Fruit fly (Drosophila melanogaster) whole organism, embryonic: ENCODE results near the gene Vha16-3.

Source experiments
- ATbp ChIP-seq: fragments of 200-800 bp; sonication (Bioruptor generic); optimal IDR thresholded peaks from 2 replicates; lab custom pipeline; 2017; ENCODE audit warnings: missing biosample characterization, mild to moderate bottlenecking, missing genetic modification characterization, missing genetic modification reagents
- Ada2b ChIP-seq: fragments of 200-800 bp; sonication (Bioruptor generic); IDR thresholded peaks from 2 replicates; pipeline ENCODE4 v1.3.6; 2022; ENCODE audit warnings: missing biosample characterization, missing genetic modification characterization
- CG10147 ChIP-seq: fragments of 200-800 bp; sonication (Bioruptor generic); optimal IDR thresholded peaks from 2 replicates; lab custom pipeline; 2019; ENCODE audit warnings: missing biosample characterization, mild to moderate bottlenecking, missing genetic modification characterization, moderate library complexity
- CG10267 ChIP-seq: fragments of 200-800 bp; sonication (Bioruptor generic); optimal IDR thresholded peaks from 2 replicates; lab custom pipeline; 2018; ENCODE audit warnings: missing biosample characterization, mild to moderate bottlenecking, missing genetic modification characterization, moderate library complexity
- CG13894 ChIP-seq: fragments of 200-800 bp; sonication (Bioruptor generic); optimal IDR thresholded peaks from 3 replicates; lab custom pipeline; 2018; ENCODE audit warnings: missing biosample characterization, mild to moderate bottlenecking, missing genetic modification characterization, moderate library complexity
- CG14441 ChIP-seq: fragments of 200-800 bp; sonication (Bioruptor generic); IDR thresholded peaks from 2 replicates; pipeline ENCODE4 v1.3.6; 2022; ENCODE audit warnings: missing biosample characterization, missing genetic modification characterization
- CG17359 ChIP-seq: fragments of 200-800 bp; sonication (Bioruptor generic); optimal IDR thresholded peaks from 3 replicates; lab custom pipeline; 2018; ENCODE audit warnings: missing biosample characterization, mild to moderate bottlenecking, missing genetic modification characterization, moderate library complexity
- CG17361 ChIP-seq: fragments of 200-800 bp; sonication (Bioruptor generic); IDR thresholded peaks from 3 replicates; pipeline ENCODE4 v1.3.6; 2022; ENCODE audit warnings: missing biosample characterization, missing genetic modification characterization
- CG2120 ChIP-seq: fragments of 200-800 bp; sonication (Bioruptor generic); optimal IDR thresholded peaks from 3 replicates; lab custom pipeline; 2016; ENCODE audit warnings: missing biosample characterization, missing genetic modification characterization
- CG2712 ChIP-seq: fragments of 200-800 bp; optimal IDR thresholded peaks from 3 replicates; lab custom pipeline; 2019; ENCODE audit warnings: missing biosample characterization, mild to moderate bottlenecking, missing genetic modification characterization, moderate library complexity
- CG32772 ChIP-seq: fragments of 200-800 bp; sonication (Bioruptor generic); IDR thresholded peaks from 2 replicates; pipeline ENCODE4 v1.3.6; 2022; ENCODE audit warnings: missing biosample characterization, missing genetic modification characterization
- CG4328 ChIP-seq: fragments of 200-800 bp; sonication (Bioruptor generic); optimal IDR thresholded peaks from 3 replicates; lab custom pipeline; 2017; ENCODE audit warnings: missing biosample characterization, missing genetic modification reagents, missing genetic modification characterization
- CG4424 ChIP-seq: fragments of 200-800 bp; sonication (Bioruptor generic); optimal IDR thresholded peaks from 3 replicates; lab custom pipeline; 2016; ENCODE audit warnings: missing biosample characterization, missing genetic modification characterization
- E2f1 ChIP-seq: fragments of 200-800 bp; sonication (Bioruptor generic); IDR thresholded peaks from 2 replicates; pipeline ENCODE4 v1.3.6; 2022; ENCODE audit warnings: missing biosample characterization, missing genetic modification characterization
- E2f2 ChIP-seq: fragments of 200-800 bp; sonication (Bioruptor generic); IDR thresholded peaks from 2 replicates; pipeline ENCODE4 v1.3.6; 2022; ENCODE audit warnings: missing biosample characterization, missing genetic modification characterization
- Ets65A ChIP-seq: fragments of 200-800 bp; sonication (Bioruptor generic); peaks from one replicate; lab custom pipeline; 2016; ENCODE audit warnings: missing biosample characterization, missing genetic modification characterization
- Meics ChIP-seq: fragments of 200-800 bp; sonication (Bioruptor generic); optimal IDR thresholded peaks from 2 replicates; lab custom pipeline; 2017; ENCODE audit warnings: missing biosample characterization, mild to moderate bottlenecking, missing genetic modification characterization
- Oaz ChIP-seq: fragments of 200-800 bp; sonication (Bioruptor generic); IDR thresholded peaks from 2 replicates; pipeline ENCODE4 v1.3.6; 2022; ENCODE audit warnings: missing biosample characterization, missing genetic modification characterization
- PHDP ChIP-seq: fragments of 200-800 bp; sonication (Bioruptor generic); optimal IDR thresholded peaks from 3 replicates; lab custom pipeline; 2018; ENCODE audit warnings: missing biosample characterization, mild to moderate bottlenecking, missing genetic modification characterization, moderate library complexity
- Ptx1 ChIP-seq: fragments of 200-800 bp; sonication (Bioruptor generic); IDR thresholded peaks from 2 replicates; pipeline ENCODE4 v1.3.6; 2022; ENCODE audit warnings: missing biosample characterization, missing genetic modification characterization
- Sox102F ChIP-seq: fragments of 200-800 bp; sonication (Bioruptor generic); optimal IDR thresholded peaks from 2 replicates; lab custom pipeline; 2018; ENCODE audit warnings: missing biosample characterization, mild to moderate bottlenecking, missing genetic modification characterization, moderate library complexity
- Ssrp ChIP-seq: fragments of 200-800 bp; sonication (Bioruptor generic); optimal IDR thresholded peaks from 2 replicates; lab custom pipeline; 2018; ENCODE audit warnings: missing biosample characterization, mild to moderate bottlenecking, missing genetic modification characterization, moderate library complexity
- ase ChIP-seq: fragments of 200-800 bp; sonication (Bioruptor generic); IDR thresholded peaks from 3 replicates; pipeline ENCODE4 v1.3.6; 2022; ENCODE audit warnings: missing biosample characterization, missing genetic modification characterization
- bsh ChIP-seq, 2 experiments: fragments of 200-800 bp; sonication (Bioruptor generic); optimal IDR thresholded peaks; 2 replicates each; lab custom pipeline; 2017 to 2018; ENCODE audit warnings: mild to moderate bottlenecking in 2 of 2, missing biosample characterization in 2 of 2, missing genetic modification characterization in 2 of 2, moderate library complexity in 1 of 2
- cato ChIP-seq: fragments of 200-800 bp; sonication (Bioruptor generic); optimal IDR thresholded peaks from 2 replicates; lab custom pipeline; 2016; ENCODE audit warnings: missing biosample characterization, missing genetic modification characterization, borderline replicate concordance
- chif ChIP-seq, 2 experiments: fragments of 200-800 bp; sonication (Bioruptor generic); optimal IDR thresholded peaks; 3 replicates each; lab custom pipeline; 2016; ENCODE audit warnings: missing biosample characterization in 2 of 2, missing genetic modification characterization in 2 of 2
- dmrt11E ChIP-seq: fragments of 200-800 bp; sonication (Bioruptor generic); optimal IDR thresholded peaks from 3 replicates; lab custom pipeline; 2018; ENCODE audit warnings: missing biosample characterization, mild to moderate bottlenecking, missing genetic modification characterization, moderate library complexity
- ems ChIP-seq: fragments of 200-800 bp; sonication (Bioruptor generic); optimal IDR thresholded peaks from 3 replicates; lab custom pipeline; 2016; ENCODE audit warnings: missing biosample characterization, missing genetic modification characterization
- eve ChIP-seq, 2 experiments: fragments of >200 bp; optimal IDR thresholded peaks; 2 replicates each; lab custom pipeline; 2017; ENCODE audit warnings: missing biosample characterization in 2 of 2, missing genetic modification characterization in 2 of 2
- fd102C ChIP-seq: fragments of 200-800 bp; sonication (Bioruptor generic); optimal IDR thresholded peaks from 2 replicates; lab custom pipeline; 2018; ENCODE audit warnings: missing biosample characterization, mild to moderate bottlenecking, missing genetic modification characterization, moderate library complexity
- hkb ChIP-seq, 2 experiments: fragments of 200-800 bp in 1 of 2; fragments of >200 bp in 1 of 2; sonication (Bioruptor generic) in 1 of 2; IDR thresholded peaks in 1 of 2; optimal IDR thresholded peaks in 1 of 2; 2 replicates each; pipeline versions ENCODE4 v1.3.6 to Lab custom; 2017 to 2022; ENCODE audit warnings: missing biosample characterization in 1 of 2, missing genetic modification characterization in 1 of 2
- knrl ChIP-seq: fragments of 200-800 bp; sonication (Bioruptor generic); IDR thresholded peaks from 3 replicates; pipeline ENCODE4 v1.3.6; 2022; ENCODE audit warnings: missing biosample characterization, missing genetic modification characterization; ENCODE audit not compliant: partially characterized antibody
- lmd ChIP-seq: fragments of 200-800 bp; sonication (Bioruptor generic); IDR thresholded peaks from 2 replicates; pipeline ENCODE4 v1.3.6; 2022; ENCODE audit warnings: missing biosample characterization, missing genetic modification characterization
- otp ChIP-seq: fragments of 200-800 bp; sonication (Bioruptor generic); IDR thresholded peaks from 3 replicates; pipeline ENCODE4, ENCODE4 v1.3.6; 2022; ENCODE audit warnings: missing biosample characterization, missing genetic modification characterization
- prd ChIP-seq, 3 experiments: fragments of >200 bp in 2 of 3; fragments of 200-800 bp in 1 of 3; sonication (Bioruptor generic) in 1 of 3; optimal IDR thresholded peaks in 2 of 3; IDR thresholded peaks in 1 of 3; 2 replicates in 2 of 3; 3 replicates in 1 of 3; pipeline versions ENCODE4 v1.3.6 to Lab custom; 2017 to 2022; ENCODE audit warnings: missing biosample characterization in 1 of 3, missing genetic modification characterization in 1 of 3
- sd ChIP-seq: fragments of 200-800 bp; sonication (Bioruptor generic); optimal IDR thresholded peaks from 3 replicates; lab custom pipeline; 2018; ENCODE audit warnings: missing biosample characterization, mild to moderate bottlenecking, missing genetic modification characterization, moderate library complexity
- sens ChIP-seq: fragments of 200-800 bp; sonication (Bioruptor generic); peaks from one replicate; lab custom pipeline; 2016; ENCODE audit warnings: missing biosample characterization, missing genetic modification characterization
- so ChIP-seq: fragments of 200-800 bp; sonication (Bioruptor generic); IDR thresholded peaks from 3 replicates; pipeline ENCODE4 v1.3.6; 2022; ENCODE audit warnings: missing biosample characterization, missing genetic modification characterization
- stc ChIP-seq: fragments of 200-800 bp; sonication (Bioruptor generic); IDR thresholded peaks from 2 replicates; pipeline ENCODE4 v1.3.6; 2022; ENCODE audit warnings: missing biosample characterization, missing genetic modification characterization
- zfh1 ChIP-seq: fragments of 200-800 bp; sonication (Bioruptor generic); IDR thresholded peaks from 3 replicates; pipeline ENCODE4 v1.3.6; 2022; ENCODE audit warnings: missing biosample characterization, missing genetic modification characterization

Vha16-3 gene

dm6 chr3L:11485956-11486609 lies 13.0 kb downstream of the Vha16-3 start (continued):
- TF ChIP-seq cato (GFP tag; lab: Kevin White, UChicago): no peak
- peak; percentile 22; the same call in 1 of the 3 replicates for TF ChIP-seq otp (GFP tag; lab: Robert Waterston, UW)
- peak; percentile 19 for TF ChIP-seq Ssrp (tag; lab: Kevin White, UChicago)
- no peak; the same call in 2 of the 3 replicates for TF ChIP-seq so (GFP tag; lab: Robert Waterston, UW)
- no peak for TF ChIP-seq CG14441 (GFP tag; lab: Robert Waterston, UW)
- TF ChIP-seq CG10147 (GFP tag; lab: Kevin White, UChicago): no peak
- TF ChIP-seq Ets65A (GFP tag; lab: Kevin White, UChicago): no peak
- TF ChIP-seq sd (tag; lab: Kevin White, UChicago): no peak
- TF ChIP-seq prd (optimal IDR thresholded peaks at IDR 0.05; lab: Kevin White, UChicago): no peak
- peak; percentile 23; the same call in 1 of the 3 replicates for TF ChIP-seq prd (GFP tag; IDR thresholded peaks at IDR 0.05; lab: Robert Waterston, UW)
- peak; percentile 33 for TF ChIP-seq CG17359
- peak; percentile 40; the same call in 2 of the 3 replicates for TF ChIP-seq CG17361 (GFP tag; lab: Robert Waterston, UW)
- peak; percentile 42; the same call in 1 of the 3 replicates for TF ChIP-seq zfh1 (GFP tag; lab: Robert Waterston, UW)
- peak; percentile 26 for TF ChIP-seq ATbp (GFP tag; lab: Kevin White, UChicago)
- TF ChIP-seq CG10267 (tag; lab: Kevin White, UChicago): peak; percentile 28
- TF ChIP-seq CG2120 (GFP tag; lab: Kevin White, UChicago): no peak
- TF ChIP-seq CG2712 (tag; lab: Kevin White, UChicago): peak; percentile 17
- TF ChIP-seq Oaz (GFP tag; lab: Robert Waterston, UW): no peak
- no peak; the same call in 1 of the 2 replicates for TF ChIP-seq lmd (GFP tag; lab: Robert Waterston, UW)
- no peak for TF ChIP-seq stc (GFP tag; lab: Robert Waterston, UW)
- TF ChIP-seq PHDP: peak; percentile 5
- TF ChIP-seq dmrt11E (tag; lab: Kevin White, UChicago): peak; percentile 26
- TF ChIP-seq Sox102F: peak; percentile 44
- no peak for TF ChIP-seq fd102C (GFP tag; lab: Kevin White, UChicago)
- no peak for TF ChIP-seq Ptx1
- peak; percentile 82 for TF ChIP-seq sens (GFP tag; lab: Kevin White, UChicago)
- TF ChIP-seq E2f2: peak; percentile 10; the same call in 1 of the 2 replicates
- 0 out of 2 replicates have a peak, but pooled peaks have one; percentile 10 for TF ChIP-seq Ada2b (GFP tag; lab: Robert Waterston, UW)
- TF ChIP-seq CG4328 (GFP tag; lab: Kevin White, UChicago): no peak
- no peak for TF ChIP-seq CG13894
- TF ChIP-seq ems (GFP tag; lab: Kevin White, UChicago): peak; percentile 13
- no peak for TF ChIP-seq Meics
- TF ChIP-seq E2f1 (GFP tag; lab: Robert Waterston, UW): 0 out of 2 replicates have a peak, but pooled peaks have one; percentile 22
- TF ChIP-seq knrl (GFP tag; lab: Robert Waterston, UW): no peak
- no peak for TF ChIP-seq chif (GFP tag; optimal IDR thresholded peaks at IDR 0.05; lab: Kevin White, UChicago)
- peak in 1 of 2 experiments; percentile 44 for TF ChIP-seq bsh (GFP tag; optimal IDR thresholded peaks at IDR 0.05; lab: Kevin White, UChicago)
- TF ChIP-seq ase (GFP tag; lab: Robert Waterston, UW): 0 out of 3 replicates have a peak, but pooled peaks have one; percentile 45
- no peak for TF ChIP-seq hkb (optimal IDR thresholded peaks at IDR 0.05; lab: Kevin White, UChicago)
- 0 out of 2 replicates have a peak, but pooled peaks have one; percentile 8 for TF ChIP-seq hkb (GFP tag; IDR thresholded peaks at IDR 0.05; lab: Robert Waterston, UW)
- TF ChIP-seq CG32772 (GFP tag; lab: Robert Waterston, UW): no peak
- TF ChIP-seq eve (GFP tag; optimal IDR thresholded peaks at IDR 0.05; lab: Kevin White, UChicago): no peak
- peak; percentile 41 for TF ChIP-seq CG4424
